Fruit fly (Drosophila melanogaster) whole organism: ENCODE data around the gene Drak.

Experiments
- CG8478 ChIP-seq: fragments of >200 bp; optimal IDR thresholded peaks from 2 replicates; lab custom pipeline; 2018; ENCODE audit warnings: inconsistent platforms
- EcR ChIP-seq, 2 experiments: fragments of >200 bp; optimal IDR thresholded peaks; 2 replicates each; lab custom pipeline; 2017; ENCODE audit warnings: missing biosample characterization in 2 of 2, missing genetic modification characterization in 2 of 2, missing genetic modification reagents in 2 of 2
- psq ChIP-seq: fragments of >200 bp; optimal IDR thresholded peaks from 2 replicates; lab custom pipeline; 2017
- usp ChIP-seq: fragments of >200 bp; optimal IDR thresholded peaks from 2 replicates; lab custom pipeline; 2017; ENCODE audit warnings: missing biosample characterization, missing genetic modification characterization, mixed read lengths

dm6 chrX:11521561-11522546, 28.9 kb downstream of the Drak start:
- TF ChIP-seq psq (lab: Kevin White, UChicago), result no peak
- no peak for TF ChIP-seq EcR (GFP tag; optimal IDR thresholded peaks at IDR 0.05; lab: Kevin White, UChicago)
- TF ChIP-seq CG8478, result no peak
- TF ChIP-seq usp (GFP tag; lab: Kevin White, UChicago), result no peak
